Fruit fly (Drosophila melanogaster) S2 (cell line): ENCODE results near the gene Sfp24C1.

Source experiments
- CG8478 ChIP-seq: fragments of >200 bp; optimal IDR thresholded peaks from 2 replicates; lab custom pipeline; 2018
- CTCF ChIP-seq, 2 experiments: fragments of >200 bp; optimal IDR thresholded peaks; 2 replicates each; lab custom pipeline; 2018

dm6 chr2L:3700990-3701389, 516 bp downstream of the Sfp24C1 start, which contains the start of gene CG42467:
- no peak for TF ChIP-seq CTCF (optimal IDR thresholded peaks at IDR 0.05; lab: Kevin White, UChicago)
- TF ChIP-seq CG8478: no peak
